Worm (Caenorhabditis elegans) whole organism, young adult: ENCODE measurements around the gene F40G9.17.
A peak's percentile ranks its signal among the peaks of the same experiment; 100 is the strongest.
"Not testable (repeated sequence)": the region's sequence is repeated elsewhere in the genome, so short reads cannot be mapped to it uniquely, and the experiment has no call there.

Source experiments
- B0019.2 ChIP-seq: fragments of 200-800 bp; sonication (Bioruptor generic); conservative IDR thresholded peaks from 2 replicates; pipeline ENCODE4 v1.3.6; 2022; ENCODE audit warnings: missing genetic modification reagents, missing genetic modification characterization, missing compliant biosample characterization
- B0035.1 ChIP-seq: sonication (generic microtip); optimal IDR thresholded peaks from 2 replicates; lab custom pipeline; 2016; ENCODE audit warnings: missing genetic modification characterization, mild to moderate bottlenecking, missing compliant biosample characterization, missing genotype, missing genetic modification reagents
- B0261.1 ChIP-seq: sonication (generic microtip); optimal IDR thresholded peaks from 2 replicates; lab custom pipeline; 2016; ENCODE audit warnings: mild to moderate bottlenecking, missing genetic modification characterization, moderate library complexity, missing compliant biosample characterization
- C17E4.6 ChIP-seq: fragments of 200-800 bp; sonication (Bioruptor generic); IDR thresholded peaks from 2 replicates; pipeline ENCODE4 v1.3.6; 2022; ENCODE audit warnings: missing genetic modification reagents, missing genetic modification characterization, missing compliant biosample characterization
- F39B2.1 ChIP-seq: fragments of 200-800 bp; sonication (Bioruptor generic); IDR thresholded peaks from 2 replicates; pipeline ENCODE4 v1.3.6; 2022; ENCODE audit warnings: missing genetic modification reagents, missing genetic modification characterization, missing compliant biosample characterization
- F52B5.7 ChIP-seq: sonication (generic microtip); optimal IDR thresholded peaks from 2 replicates; lab custom pipeline; 2016; ENCODE audit warnings: mild to moderate bottlenecking, missing genetic modification characterization, missing compliant biosample characterization
- ZK185.1 ChIP-seq: sonication (generic microtip); optimal IDR thresholded peaks from 2 replicates; lab custom pipeline; 2016; ENCODE audit warnings: mild to moderate bottlenecking, missing genetic modification characterization, missing compliant biosample characterization; ENCODE audit not compliant: poor library complexity, severe bottlenecking
- akir-1 ChIP-seq: fragments of 200-800 bp; sonication (Bioruptor generic); optimal IDR thresholded peaks from 2 replicates; lab custom pipeline; 2018; ENCODE audit warnings: mild to moderate bottlenecking, missing genetic modification characterization, moderate library complexity, missing compliant biosample characterization
- attf-5 ChIP-seq: fragments of 200-800 bp; sonication (Bioruptor generic); optimal IDR thresholded peaks from 2 replicates; lab custom pipeline; 2018; ENCODE audit warnings: mild to moderate bottlenecking, missing genetic modification characterization, missing compliant biosample characterization
- ceh-100 ChIP-seq: fragments of 200-800 bp; sonication (Bioruptor generic); IDR thresholded peaks from 2 replicates; pipeline ENCODE4 v1.3.6; 2022; ENCODE audit warnings: missing genetic modification reagents, missing genetic modification characterization, missing compliant biosample characterization
- dpff-1 ChIP-seq: sonication (generic microtip); optimal IDR thresholded peaks from 2 replicates; lab custom pipeline; 2017; ENCODE audit warnings: mild to moderate bottlenecking, missing genetic modification characterization, missing compliant biosample characterization
- egrh-3 ChIP-seq: fragments of 200-800 bp; sonication (Bioruptor generic); IDR thresholded peaks from 2 replicates; pipeline ENCODE4 v1.3.6; 2022; ENCODE audit warnings: missing genetic modification reagents, missing genetic modification characterization, missing compliant biosample characterization
- ekl-4 ChIP-seq: fragments of 200-800 bp; sonication (Bioruptor generic); IDR thresholded peaks from 2 replicates; pipeline ENCODE4 v1.3.6; 2022; ENCODE audit warnings: missing genetic modification reagents, missing genetic modification characterization, missing compliant biosample characterization
- ets-4 ChIP-seq: fragments of 200-800 bp; sonication (Bioruptor generic); optimal IDR thresholded peaks from 2 replicates; lab custom pipeline; 2018; ENCODE audit warnings: mild to moderate bottlenecking, missing genetic modification characterization, missing compliant biosample characterization
- fkh-3 ChIP-seq: sonication (generic microtip); optimal IDR thresholded peaks from 2 replicates; lab custom pipeline; 2016; ENCODE audit warnings: mild to moderate bottlenecking, missing genetic modification characterization, missing compliant biosample characterization
- him-1 ChIP-seq: sonication (generic microtip); optimal IDR thresholded peaks from 2 replicates; lab custom pipeline; 2016; ENCODE audit warnings: missing genotype, missing genetic modification reagents, missing genetic modification characterization, missing compliant biosample characterization
- lin-26 ChIP-seq: fragments of 200-800 bp; sonication (Bioruptor generic); IDR thresholded peaks from 2 replicates; pipeline ENCODE4 v1.3.6; 2022; ENCODE audit warnings: missing genetic modification reagents, missing genetic modification characterization, missing compliant biosample characterization
- lin-35 ChIP-seq, 3 experiments: fragments of 150-350 bp in 2 of 3; sonication (generic microtip) in 1 of 3; optimal IDR thresholded peaks; 2 replicates each; lab custom pipeline; 2014 to 2018; ENCODE audit warnings: missing biosample characterization in 3 of 3, missing genetic modification characterization in 3 of 3, missing genetic modification reagents in 3 of 3
- lin-40 ChIP-seq: sonication (generic microtip); optimal IDR thresholded peaks from 2 replicates; lab custom pipeline; 2016; ENCODE audit warnings: missing genetic modification characterization, mild to moderate bottlenecking, missing compliant biosample characterization, missing genotype, missing genetic modification reagents
- lin-54 ChIP-seq: fragments of 200-800 bp; sonication (Bioruptor generic); optimal IDR thresholded peaks from 2 replicates; lab custom pipeline; 2018; ENCODE audit warnings: mild to moderate bottlenecking, missing genetic modification characterization, missing compliant biosample characterization
- madf-3 ChIP-seq: fragments of 200-800 bp; sonication (Bioruptor generic); IDR thresholded peaks from 2 replicates; pipeline ENCODE4 v1.3.6; 2022; ENCODE audit warnings: missing genetic modification reagents, missing genetic modification characterization, missing compliant biosample characterization
- pbrm-1 ChIP-seq: fragments of 200-800 bp; sonication (Bioruptor generic); IDR thresholded peaks from 2 replicates; pipeline ENCODE4 v1.3.6; 2022; ENCODE audit warnings: missing genetic modification reagents, missing genetic modification characterization, missing compliant biosample characterization
- rpc-1 ChIP-seq, 2 experiments: fragments of 150-350 bp in 1 of 2; sonication (generic microtip) in 1 of 2; optimal IDR thresholded peaks; 2 replicates each; lab custom pipeline; 2014 to 2018; ENCODE audit warnings: missing biosample characterization in 1 of 2, missing genetic modification characterization in 1 of 2, missing genetic modification reagents in 1 of 2, missing genotype in 1 of 2
- snpc-1.1 ChIP-seq: sonication (generic microtip); optimal IDR thresholded peaks from 2 replicates; lab custom pipeline; 2017; ENCODE audit warnings: missing genetic modification characterization, mild to moderate bottlenecking, missing compliant biosample characterization, antibody characterized with exemption, moderate library complexity, missing genotype, missing genetic modification reagents; ENCODE audit not compliant: insufficient read depth
- tbp1 ChIP-seq: fragments of 200-800 bp; sonication (Bioruptor generic); optimal IDR thresholded peaks from 2 replicates; lab custom pipeline; 2018; ENCODE audit warnings: mild to moderate bottlenecking, missing genetic modification characterization, missing compliant biosample characterization
- tbx-9 ChIP-seq: sonication (generic microtip); optimal IDR thresholded peaks from 2 replicates; lab custom pipeline; 2016; ENCODE audit warnings: borderline replicate concordance, missing genetic modification characterization, inconsistent platforms, missing compliant biosample characterization
- zfh-2 ChIP-seq: fragments of 200-800 bp; sonication (Bioruptor generic); conservative IDR thresholded peaks from 2 replicates; pipeline ENCODE4 v1.3.6; 2022; ENCODE audit warnings: missing genetic modification reagents, missing genetic modification characterization, missing compliant biosample characterization

F40G9.17 gene

DNA sequence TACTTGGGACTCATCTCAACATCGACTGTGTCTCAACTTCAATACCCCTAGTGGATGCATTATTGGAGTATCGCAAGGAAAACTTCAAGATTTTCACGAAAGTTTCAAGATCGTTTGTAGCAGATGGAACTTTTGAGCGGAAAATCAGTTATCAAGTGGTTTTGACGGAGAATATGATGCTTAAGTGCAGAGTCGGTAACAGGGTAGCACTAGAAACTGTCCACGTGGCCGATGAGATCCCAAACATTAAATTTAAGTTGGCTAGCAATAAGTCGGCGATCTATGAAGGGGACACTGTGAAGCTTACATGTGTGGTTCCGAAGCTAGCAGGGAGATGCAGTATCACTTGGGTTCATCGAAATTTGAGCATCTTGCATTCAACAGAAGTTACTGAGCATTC, 35.1 kb upstream of the F40G9.17 start:
- TF ChIP-seq snpc-1.1 (tag; lab: Kevin White, UChicago) = no peak
- TF ChIP-seq madf-3 (GFP tag; lab: Robert Waterston, UW) = 0 out of 2 replicates have a peak, but pooled peaks have one; percentile 39
- TF ChIP-seq, all 124 proteins: peak for 1

DNA sequence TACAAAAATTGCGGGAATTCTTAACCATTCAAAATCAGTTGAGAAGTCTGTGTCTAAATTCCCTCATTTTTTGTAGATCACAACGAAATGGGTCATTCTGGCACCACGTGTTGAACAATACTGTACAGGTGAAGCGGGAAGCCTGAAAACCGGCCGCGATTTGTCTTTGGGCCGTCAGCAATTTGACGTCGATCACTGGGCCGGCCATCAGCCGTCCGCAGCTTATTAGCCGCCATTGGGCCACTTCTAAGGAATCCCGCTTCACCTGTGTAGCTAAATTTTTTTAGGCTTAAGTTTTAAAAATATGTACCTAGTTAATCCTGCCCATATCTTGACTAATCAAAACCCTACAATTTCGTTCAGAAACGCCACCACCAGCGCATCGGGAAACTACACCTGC, 34.6 kb upstream of the F40G9.17 start:
- no peak for TF ChIP-seq B0019.2
- TF ChIP-seq ets-4 (GFP tag; lab: Kevin White, UChicago) = no peak
- TF ChIP-seq madf-3 (GFP tag; lab: Robert Waterston, UW) = 0 out of 2 replicates have a peak, but pooled peaks have one; percentile 0
- TF ChIP-seq ekl-4 (GFP tag; lab: Robert Waterston, UW) = peak; percentile 38; the same call in 1 of the 2 replicates
- peak; percentile 19 for TF ChIP-seq fkh-3 (tag; lab: Kevin White, UChicago)
- TF ChIP-seq zfh-2 (GFP tag; lab: Robert Waterston, UW) = peak; percentile 63; the same call in 1 of the 2 replicates

DNA sequence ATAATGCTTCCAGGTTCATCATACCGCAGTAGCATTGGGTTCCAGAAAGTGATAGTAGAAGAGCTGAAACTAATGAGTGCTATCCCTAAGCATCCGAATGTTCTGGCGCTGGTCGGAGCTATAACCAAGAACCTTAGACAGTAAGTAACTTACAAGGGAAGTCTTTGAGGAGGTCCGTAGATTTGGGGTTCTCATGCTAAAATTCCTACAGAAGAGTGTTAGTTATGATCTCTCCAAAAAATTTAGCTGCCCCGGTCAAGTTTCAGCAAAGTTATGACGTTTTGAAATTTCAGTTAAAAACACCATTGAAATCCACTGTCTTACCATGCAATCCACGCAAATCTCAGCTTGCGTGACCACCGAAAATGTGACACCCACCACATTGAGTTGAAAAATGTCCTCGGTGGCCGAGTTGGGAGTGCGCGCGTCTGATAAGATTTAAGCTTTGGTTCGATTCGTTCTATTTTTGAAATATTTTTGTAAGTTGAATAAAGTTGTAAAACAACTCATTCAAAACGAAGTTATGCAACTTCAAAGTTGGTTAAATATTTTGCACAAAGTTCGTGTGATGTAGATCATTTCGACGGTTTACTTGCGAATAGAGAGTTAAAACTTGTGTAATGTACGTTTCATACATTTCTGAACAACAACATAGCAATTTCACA, 33.4 kb upstream of the F40G9.17 start:
- TF ChIP-seq rpc-1 (optimal IDR thresholded peaks at IDR 0.05; lab: Kevin White, UChicago) = not testable (repeated sequence)
- TF ChIP-seq rpc-1 (tag; optimal IDR thresholded peaks at IDR 0.05; lab: Kevin White, UChicago) (peak; percentile 50), B0261.1 (tag; lab: Kevin White, UChicago) (peak; percentile 53), tbp1 (GFP tag; lab: Kevin White, UChicago) (peak; percentile 74), lin-26 (GFP tag; lab: Robert Waterston, UW) (peak; percentile 43; the same call in 1 of the 2 replicates)

DNA sequence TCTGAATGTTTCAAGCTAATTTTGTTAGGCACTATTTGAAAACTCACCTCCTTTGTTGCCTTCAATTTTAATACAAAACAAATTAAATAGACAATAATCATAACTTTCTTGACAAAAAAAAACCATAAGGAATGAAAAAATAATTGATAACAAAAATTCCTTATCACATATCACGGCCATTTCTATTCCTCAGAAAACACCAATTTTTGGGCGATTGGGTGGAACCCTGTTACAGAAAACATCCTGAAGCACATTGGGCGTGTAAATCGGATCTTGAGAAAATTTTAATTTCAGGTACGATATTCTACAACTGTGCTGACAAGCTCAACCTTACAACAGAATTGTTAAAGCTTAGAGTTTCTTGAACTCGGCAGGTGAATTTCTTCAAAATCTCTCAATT, 29.5 kb upstream of the F40G9.17 start, which contains the start of gene F40G9.8:
TSS of gene F40G9.8 (minus strand) at position 101 of the 400 bp plus-strand sequence.
- TF ChIP-seq rpc-1 (optimal IDR thresholded peaks at IDR 0.05; lab: Kevin White, UChicago) (no peak), rpc-1 (tag; optimal IDR thresholded peaks at IDR 0.05; lab: Kevin White, UChicago) (no peak), ceh-100 (GFP tag; lab: Robert Waterston, UW) (no peak), lin-54 (no peak), lin-35 (GFP tag; optimal IDR thresholded peaks at IDR 0.05; lab: Kevin White, UChicago) (no peak), lin-40 (tag; lab: Kevin White, UChicago) (no peak), him-1 (no peak), pbrm-1 (no peak)

DNA sequence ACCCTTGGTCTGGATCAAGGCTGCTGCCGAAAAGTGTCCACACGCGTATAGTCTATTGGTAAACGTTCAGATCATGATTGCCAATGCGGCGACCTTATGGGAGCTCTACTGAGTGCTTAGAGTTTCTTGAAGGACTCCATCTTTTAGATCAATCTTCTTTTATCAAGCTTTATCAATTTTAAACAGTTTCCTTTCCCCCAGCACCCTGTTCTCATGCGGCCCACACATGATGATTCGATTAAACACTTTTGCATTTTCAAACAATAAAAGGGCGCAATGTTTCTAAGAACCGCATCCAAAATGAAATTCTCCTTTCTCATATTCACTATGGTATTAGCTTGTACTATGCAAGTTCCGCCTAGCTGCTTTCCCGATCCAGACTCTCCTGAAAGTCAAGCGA, 28.9 kb upstream of the F40G9.17 start, which contains the start of gene F40G9.7:
TSS of gene F40G9.7 (plus strand) at position 301 of the 400 bp plus-strand sequence.
- TF ChIP-seq ZK185.1 (tag; lab: Kevin White, UChicago) (no peak), F52B5.7 (tag; lab: Kevin White, UChicago) (no peak)

DNA sequence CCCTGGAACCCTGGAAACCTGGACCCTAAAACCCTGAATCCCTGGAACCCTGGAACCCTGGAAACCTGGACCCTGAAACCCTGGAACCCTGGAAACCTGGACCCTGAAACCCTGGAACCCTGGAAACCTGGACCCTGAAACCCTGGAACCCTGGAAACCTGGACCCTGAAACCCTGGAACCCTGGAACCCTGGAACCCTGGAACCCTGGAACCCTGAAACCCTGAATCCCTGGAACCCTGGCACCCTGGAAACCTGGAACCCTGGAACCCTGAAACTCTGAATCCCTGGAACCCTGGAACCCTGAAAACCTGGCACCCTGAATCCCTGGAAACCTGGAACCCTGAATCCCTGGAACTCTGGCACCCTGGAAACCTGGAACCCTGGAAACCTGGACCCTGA, 25.9 kb upstream of the F40G9.17 start:
- TF ChIP-seq egrh-3 (GFP tag; lab: Robert Waterston, UW) (peak; percentile 85), zfh-2 (GFP tag; lab: Robert Waterston, UW) (peak; percentile 82)

DNA sequence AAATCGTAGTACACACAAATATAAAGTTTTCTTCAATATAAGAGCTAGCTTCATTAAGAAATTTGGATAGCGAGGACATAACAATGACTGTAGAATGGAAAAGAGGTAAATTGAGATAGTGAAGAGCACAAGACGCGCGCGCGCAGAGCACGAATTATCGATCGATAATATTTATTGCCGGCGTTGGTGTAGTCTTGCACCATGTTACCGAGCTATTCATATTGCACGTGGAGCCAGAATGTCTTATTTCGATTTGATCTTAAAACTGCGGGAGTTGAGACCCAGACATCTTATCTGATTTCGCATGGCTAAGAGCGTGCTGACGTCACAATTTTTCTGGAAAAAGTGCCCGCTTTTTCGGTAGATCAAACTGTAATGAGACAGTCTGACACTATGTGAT, 24.8 kb upstream of the F40G9.17 start, which contains the start of gene F40G9.18:
TSS of gene F40G9.18 (minus strand) at position 101 of the 400 bp plus-strand sequence.
- TF ChIP-seq lin-26 (GFP tag; lab: Robert Waterston, UW) (no peak), dpff-1 (tag; lab: Kevin White, UChicago) (no peak), C17E4.6 (GFP tag; lab: Robert Waterston, UW) (no peak), tbx-9 (tag; lab: Kevin White, UChicago) (no peak), F39B2.1 (GFP tag; lab: Robert Waterston, UW) (no peak), ceh-100 (GFP tag; lab: Robert Waterston, UW) (no peak), akir-1 (no peak), attf-5 (no peak), tbp1 (GFP tag; lab: Kevin White, UChicago) (no peak), B0035.1 (tag; lab: Kevin White, UChicago) (no peak)
- TF ChIP-seq, all 124 proteins: peak for 0
